Fruit fly (Drosophila melanogaster): ENCODE measurements around the gene CG10375.

CG10375 gene

DNA sequence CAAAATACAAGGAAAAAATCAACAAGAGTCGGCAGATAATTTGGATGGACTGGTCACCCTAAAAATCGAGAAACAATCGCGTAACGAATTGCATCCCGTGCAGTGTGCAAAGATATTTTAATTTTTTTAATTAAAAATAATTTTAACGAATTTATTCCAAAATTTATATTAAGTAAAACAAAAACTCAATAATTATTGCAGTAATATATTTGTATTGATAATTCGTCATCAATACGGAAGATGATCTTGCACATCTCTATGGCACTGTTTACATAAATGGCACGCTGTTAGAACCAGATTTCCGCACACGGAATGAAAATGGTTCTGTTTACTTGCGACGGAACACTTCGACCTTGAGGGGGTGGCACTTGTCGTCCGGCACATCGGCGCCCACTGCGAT lies 5.3 kb downstream of the CG10375 start, which contains the start of gene tst (continued):
- TF ChIP-seq CG3726 (GFP tag; IDR thresholded peaks at IDR 0.05), result peak; percentile 97
- no peak for TF ChIP-seq CG14965 (GFP tag; optimal IDR thresholded peaks at IDR 0.05; ENCODE audit: borderline replicate concordance)
- peak; percentile 59; the same call in 1 of the 3 replicates for TF ChIP-seq z (GFP tag; IDR thresholded peaks at IDR 0.05)
- TF ChIP-seq Fer1 (GFP tag; optimal IDR thresholded peaks at IDR 0.05), result peak; percentile 89
- peak; percentile 89 for TF ChIP-seq oc (tag; optimal IDR thresholded peaks at IDR 0.05)
- TF ChIP-seq CG13894 (tag; optimal IDR thresholded peaks at IDR 0.05), result no peak
- peak; percentile 53 for TF ChIP-seq pum (GFP tag; optimal IDR thresholded peaks at IDR 0.05)
- TF ChIP-seq CG4730 (GFP tag; IDR thresholded peaks at IDR 0.05), result peak; percentile 96
- TF ChIP-seq tx (GFP tag; optimal IDR thresholded peaks at IDR 0.05), result peak; percentile 16
- TF ChIP-seq Vsx1 (GFP tag; optimal IDR thresholded peaks at IDR 0.05), result peak; percentile 83
- TF ChIP-seq Stat92E (GFP tag; optimal IDR thresholded peaks at IDR 0.05), result peak in 1 of 3 experiments; percentile 36
- peak in 1 of 2 experiments; percentile 36 for TF ChIP-seq insv (GFP tag; optimal IDR thresholded peaks at IDR 0.05)
- peak; percentile 88; the same call in 1 of the 2 replicates for TF ChIP-seq sim (GFP tag; IDR thresholded peaks at IDR 0.05)
- peak; percentile 93 for TF ChIP-seq CG14050 (GFP tag; IDR thresholded peaks at IDR 0.05)
- TF ChIP-seq tio (GFP tag; optimal IDR thresholded peaks at IDR 0.05), result no peak
- no peak for TF ChIP-seq amos (GFP tag; IDR thresholded peaks at IDR 0.05; ENCODE audit: partially characterized antibody)
- TF ChIP-seq Doc3 (GFP tag; IDR thresholded peaks at IDR 0.05; ENCODE audit: partially characterized antibody), result peak; percentile 28; the same call in 1 of the 3 replicates
- TF ChIP-seq CG17359 (tag; optimal IDR thresholded peaks at IDR 0.05), result peak; percentile 94
- peak; percentile 81 for TF ChIP-seq CG9437 (GFP tag; optimal IDR thresholded peaks at IDR 0.05)
- TF ChIP-seq scrt (GFP tag; optimal IDR thresholded peaks at IDR 0.05), result peak; percentile 77
- peak; percentile 19 for TF ChIP-seq CG31365 (tag; optimal IDR thresholded peaks at IDR 0.05)
- peak; percentile 78 for TF ChIP-seq Adf1 (GFP tag; IDR thresholded peaks at IDR 0.05)
- peak; percentile 92 for TF ChIP-seq ap (GFP tag; IDR thresholded peaks at IDR 0.05)
- TF ChIP-seq Dp (GFP tag; optimal IDR thresholded peaks at IDR 0.05), result peak; percentile 20
- peak; percentile 75 for TF ChIP-seq CG7987 (GFP tag; optimal IDR thresholded peaks at IDR 0.05)
- peak; percentile 79 for TF ChIP-seq Usf (GFP tag; optimal IDR thresholded peaks at IDR 0.05)
- peak; percentile 73 for TF ChIP-seq CG4360 (GFP tag; IDR thresholded peaks at IDR 0.05)
- TF ChIP-seq so (GFP tag; IDR thresholded peaks at IDR 0.05), result peak; percentile 89
- peak; percentile 83 for TF ChIP-seq CG5245 (GFP tag; optimal IDR thresholded peaks at IDR 0.05)
- peak; percentile 93 for TF ChIP-seq sens (GFP tag)
- peak; percentile 17 for TF ChIP-seq Ets97D (GFP tag; optimal IDR thresholded peaks at IDR 0.05)
- TF ChIP-seq CG13775 (GFP tag; optimal IDR thresholded peaks at IDR 0.05), result peak; percentile 94
- TF ChIP-seq CG1603 (tag; optimal IDR thresholded peaks at IDR 0.05), result no peak
- peak; percentile 73 for TF ChIP-seq CG33557 (GFP tag; optimal IDR thresholded peaks at IDR 0.05)
- TF ChIP-seq CG3995 (GFP tag; optimal IDR thresholded peaks at IDR 0.05), result no peak
- peak; percentile 66 for TF ChIP-seq CG2875 (GFP tag; optimal IDR thresholded peaks at IDR 0.05)
- TF ChIP-seq CG17385 (GFP tag; optimal IDR thresholded peaks at IDR 0.05), result peak; percentile 84
- TF ChIP-seq CG3847 (GFP tag; IDR thresholded peaks at IDR 0.05), result peak; percentile 97
- peak; percentile 87 for TF ChIP-seq CG7271 (tag; optimal IDR thresholded peaks at IDR 0.05)
- TF ChIP-seq bab2 (GFP tag; optimal IDR thresholded peaks at IDR 0.05), result peak; percentile 35
- TF ChIP-seq CG7786 (GFP tag; optimal IDR thresholded peaks at IDR 0.05), result peak; percentile 7
- TF ChIP-seq Dll (GFP tag; IDR thresholded peaks at IDR 0.05; ENCODE audit: partially characterized antibody), result peak; percentile 71; the same call in 3 of the 4 replicates
- peak; percentile 61; the same call in 1 of the 2 replicates for TF ChIP-seq Scr (GFP tag; IDR thresholded peaks at IDR 0.05; ENCODE audit: partially characterized antibody)
- TF ChIP-seq knrl (GFP tag; IDR thresholded peaks at IDR 0.05; ENCODE audit: partially characterized antibody), result peak; percentile 63; the same call in 1 of the 3 replicates
- TF ChIP-seq CG14441 (GFP tag; IDR thresholded peaks at IDR 0.05), result peak; percentile 98
- TF ChIP-seq Fer3 (tag; optimal IDR thresholded peaks at IDR 0.05), result peak; percentile 92
- TF ChIP-seq CG34224 (GFP tag; IDR thresholded peaks at IDR 0.05; ENCODE audit: partially characterized antibody), result peak; percentile 45; the same call in 1 of the 3 replicates
- peak; percentile 76 for TF ChIP-seq E2f2 (GFP tag; IDR thresholded peaks at IDR 0.05)
- TF ChIP-seq CG16813 (GFP tag; IDR thresholded peaks at IDR 0.05; ENCODE audit: partially characterized antibody), result no peak; the same call in 2 of the 3 replicates

Data from whole organism, embryonic.